Worm (Caenorhabditis elegans) whole organism, early embryonic: ENCODE results near the gene lec-11.

ENCODE experiments used
- ama-1 ChIP-seq: fragments of 150-350 bp; optimal IDR thresholded peaks from 2 replicates; lab custom pipeline; 2014
- hmbx-1 ChIP-seq: sonication (generic microtip); optimal IDR thresholded peaks from 2 replicates; lab custom pipeline; 2016; ENCODE audit warnings: mild to moderate bottlenecking, missing genetic modification characterization, missing compliant biosample characterization

DNA sequence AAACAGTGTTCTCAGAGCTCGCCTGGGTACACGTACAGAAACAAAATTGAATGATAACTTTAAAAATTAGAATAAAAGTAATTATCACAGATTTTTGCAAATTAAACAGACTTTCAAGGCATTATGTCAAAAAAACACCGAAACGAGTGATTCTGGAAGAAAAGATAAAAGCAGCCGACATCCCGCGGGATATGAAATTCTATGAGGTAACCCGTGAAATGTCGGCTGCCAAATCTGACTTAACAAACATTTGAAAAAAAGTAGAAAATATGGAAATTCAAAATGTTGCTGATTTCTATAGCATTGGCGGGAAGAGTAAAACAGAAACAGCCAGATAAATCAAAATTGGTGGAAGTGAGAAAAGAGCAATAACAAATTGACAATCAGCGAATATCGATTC lies 24.3 kb downstream of the lec-11 start:
- TF ChIP-seq hmbx-1 (tag; lab: Kevin White, UChicago) (no peak), ama-1 (lab: Kevin White, UChicago) (no peak)
